Worm (Caenorhabditis elegans): ENCODE data around the gene ttr-18.
"Not testable (repeated sequence)": the region's sequence is repeated elsewhere in the genome, so short reads cannot be mapped to it uniquely, and the experiment has no call there.

The ttr-18 gene

DNA sequence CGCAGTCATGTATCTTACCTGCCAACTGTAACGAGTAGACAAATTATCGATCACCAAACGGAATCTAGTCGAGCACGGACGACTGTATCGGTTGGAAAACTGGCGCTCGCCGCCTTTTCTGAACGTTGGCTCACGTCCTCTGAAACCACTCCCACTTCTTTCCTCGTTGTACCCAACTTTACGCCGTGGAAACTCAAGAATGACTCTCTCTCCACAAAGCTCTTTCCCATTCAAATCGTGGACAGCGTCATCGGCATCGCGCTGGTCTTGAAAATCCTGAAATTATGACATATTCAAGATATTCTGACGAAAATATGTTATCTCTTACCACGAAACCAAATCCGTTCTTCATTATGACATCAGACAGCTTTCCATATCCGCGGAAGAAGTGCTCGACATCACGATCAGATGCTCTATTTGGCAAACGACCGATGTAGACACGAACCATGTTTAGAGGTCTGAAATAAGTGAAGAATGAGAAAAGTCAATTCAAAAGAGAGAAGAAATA, 34.0 kb downstream of the ttr-18 start, which contains the start of gene rsp-2:
rsp-2 (minus strand) TSS at position 458 of the 508 bp plus-strand sequence.
- no peak for TF ChIP-seq aly-1 (tag; optimal IDR thresholded peaks at IDR 0.05)
- TF ChIP-seq ama-1 (optimal IDR thresholded peaks at IDR 0.05): no peak
- TF ChIP-seq ceh-13 (GFP tag; optimal IDR thresholded peaks at IDR 0.05): no peak
- no peak for TF ChIP-seq hmbx-1 (tag; optimal IDR thresholded peaks at IDR 0.05)

ce11 chrII:11451738-11452137, 34.8 kb downstream of the ttr-18 start:
- TF ChIP-seq hmg-4 (GFP tag; optimal IDR thresholded peaks at IDR 0.05): no peak
- no peak for TF ChIP-seq hnd-1 (tag; optimal IDR thresholded peaks at IDR 0.05)

DNA sequence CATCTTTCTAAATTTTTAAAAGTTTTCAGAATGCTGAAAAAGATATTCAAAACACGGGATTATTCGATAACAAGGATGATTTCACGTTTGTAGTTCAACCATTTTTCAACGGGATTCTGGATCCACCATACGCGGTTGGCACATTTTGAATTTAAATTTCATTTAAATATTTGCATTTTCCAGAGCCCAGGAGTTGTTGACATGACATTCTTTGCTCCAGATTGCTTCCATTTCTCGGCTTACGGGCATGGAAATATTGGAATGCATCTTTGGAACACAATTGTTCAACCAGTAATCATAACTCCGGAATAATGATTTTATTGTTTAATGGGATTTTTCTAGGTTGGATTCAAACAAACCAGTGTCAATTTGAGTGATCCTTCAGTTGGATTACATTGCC, 35.7 kb downstream of the ttr-18 start:
- TF ChIP-seq hmbx-1 (tag; optimal IDR thresholded peaks at IDR 0.05) (no peak), ets-7 (tag; optimal IDR thresholded peaks at IDR 0.05) (no peak)

DNA sequence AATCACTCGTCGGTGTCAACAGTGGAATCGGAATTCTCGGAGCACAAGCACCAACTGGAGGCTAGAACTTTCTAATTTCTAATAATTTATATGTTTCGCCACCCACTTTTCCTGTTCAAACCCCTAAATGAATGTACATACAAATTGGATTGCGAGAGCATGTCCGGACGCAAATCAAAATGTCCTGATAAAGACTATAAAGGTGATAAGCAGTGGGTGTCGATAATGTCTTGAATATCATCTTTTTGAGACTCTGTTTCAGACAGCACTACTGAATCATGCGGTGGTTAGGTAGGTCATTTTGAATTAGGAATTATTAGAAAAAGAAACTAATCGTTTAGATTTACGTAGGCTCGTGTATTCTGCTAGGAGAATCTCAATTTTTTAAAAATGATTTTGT, 37.8 kb downstream of the ttr-18 start, which contains the start of gene W02B12.1:
W02B12.1 (plus strand) TSS at position 269 of the 400 bp plus-strand sequence.
- no peak for TF ChIP-seq ets-7 (tag; optimal IDR thresholded peaks at IDR 0.05)
- no peak for TF ChIP-seq hnd-1 (tag; optimal IDR thresholded peaks at IDR 0.05)
- no peak for TF ChIP-seq F13C5.2 (tag; optimal IDR thresholded peaks at IDR 0.05)
- no peak for TF ChIP-seq ceh-36 (tag; optimal IDR thresholded peaks at IDR 0.05)
- TF ChIP-seq pes-1 (GFP tag; IDR thresholded peaks at IDR 0.05): no peak
- TF ChIP-seq ceh-13 (GFP tag; optimal IDR thresholded peaks at IDR 0.05): no peak
- TF ChIP-seq sea-1 (GFP tag; conservative IDR thresholded peaks at IDR 0.05): no peak
- TF ChIP-seq tbx-11 (GFP tag; IDR thresholded peaks at IDR 0.05): no peak

DNA sequence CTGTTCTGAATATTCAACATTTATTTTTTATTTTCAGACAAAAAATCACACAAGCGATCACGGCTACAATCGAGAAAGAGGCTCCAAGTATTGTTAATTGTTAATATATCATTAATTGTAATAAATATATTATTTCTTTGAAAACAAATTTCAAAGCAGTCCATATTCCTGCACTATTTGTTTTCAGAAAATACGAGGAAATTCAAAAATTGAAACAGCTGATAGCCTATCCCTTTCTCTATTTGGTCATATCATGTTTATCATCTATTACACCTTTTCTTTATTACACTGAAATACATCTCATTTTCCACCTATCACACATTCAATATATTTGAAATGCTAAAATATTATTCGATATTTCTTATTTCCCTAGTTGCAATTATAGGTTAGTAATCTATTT, 41.6 kb downstream of the ttr-18 start, which contains the start of gene W02B12.13:
W02B12.13 (plus strand) TSS at position 301 of the 400 bp plus-strand sequence.
- TF ChIP-seq ama-1 (optimal IDR thresholded peaks at IDR 0.05) (no peak), tra-4 (tag; optimal IDR thresholded peaks at IDR 0.05) (no peak), ets-7 (tag; optimal IDR thresholded peaks at IDR 0.05) (no peak), hmg-4 (GFP tag; optimal IDR thresholded peaks at IDR 0.05) (no peak), ceh-13 (GFP tag; optimal IDR thresholded peaks at IDR 0.05) (no peak), sea-1 (GFP tag; conservative IDR thresholded peaks at IDR 0.05) (no peak), hmbx-1 (tag; optimal IDR thresholded peaks at IDR 0.05) (no peak), F13C5.2 (tag; optimal IDR thresholded peaks at IDR 0.05) (no peak), tbx-11 (GFP tag; IDR thresholded peaks at IDR 0.05) (no peak), ceh-36 (tag; optimal IDR thresholded peaks at IDR 0.05) (no peak), aly-1 (tag; optimal IDR thresholded peaks at IDR 0.05) (no peak), B0310.2 (tag; optimal IDR thresholded peaks at IDR 0.05) (no peak)

ce11 chrII:11443862-11444261, 42.7 kb downstream of the ttr-18 start, which contains the start of gene adbp-1:
Gene adbp-1 (plus strand): TSS chrII:11444162.
- TF ChIP-seq tbx-37 (GFP tag; conservative IDR thresholded peaks at IDR 0.05) (no peak), ceh-13 (GFP tag; optimal IDR thresholded peaks at IDR 0.05) (no peak), hmbx-1 (tag; optimal IDR thresholded peaks at IDR 0.05) (no peak), tbx-11 (GFP tag; IDR thresholded peaks at IDR 0.05) (no peak), ama-1 (optimal IDR thresholded peaks at IDR 0.05) (no peak)

DNA sequence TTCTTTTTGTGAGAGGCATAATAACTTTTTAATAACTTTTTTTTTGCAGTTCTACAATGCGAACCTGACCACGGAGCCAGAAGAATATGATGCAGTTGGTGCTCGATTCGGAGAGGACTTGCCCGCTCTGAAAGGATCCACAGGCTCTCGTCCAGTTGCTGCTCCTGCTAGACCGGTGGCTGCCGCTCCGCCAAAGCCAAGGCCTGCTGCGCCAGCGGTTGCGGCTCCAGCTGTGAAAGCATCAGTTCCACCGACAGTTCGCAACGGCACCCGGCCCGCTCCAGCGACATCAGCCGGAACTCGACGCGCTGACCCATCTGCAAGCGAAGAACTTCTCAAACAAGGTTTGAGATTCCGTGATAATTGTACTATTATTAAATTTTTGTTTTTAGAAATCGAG, 43.4 kb downstream of the ttr-18 start:
- TF ChIP-seq tra-4 (tag; optimal IDR thresholded peaks at IDR 0.05): no peak
- TF ChIP-seq scrt-1 (GFP tag; IDR thresholded peaks at IDR 0.05): no peak
- no peak for TF ChIP-seq ceh-36 (tag; optimal IDR thresholded peaks at IDR 0.05)
- no peak for TF ChIP-seq tbx-37 (GFP tag; conservative IDR thresholded peaks at IDR 0.05)
- no peak for TF ChIP-seq ets-7 (tag; optimal IDR thresholded peaks at IDR 0.05)
- TF ChIP-seq hmg-4 (GFP tag; optimal IDR thresholded peaks at IDR 0.05): no peak
- no peak for TF ChIP-seq flt-1 (GFP tag; IDR thresholded peaks at IDR 0.05)
- no peak for TF ChIP-seq ama-1 (optimal IDR thresholded peaks at IDR 0.05)
- TF ChIP-seq hmbx-1 (tag; optimal IDR thresholded peaks at IDR 0.05): no peak
- TF ChIP-seq hnd-1 (tag; optimal IDR thresholded peaks at IDR 0.05): no peak
- no peak for TF ChIP-seq B0310.2 (tag; optimal IDR thresholded peaks at IDR 0.05)
- TF ChIP-seq pes-1 (GFP tag; IDR thresholded peaks at IDR 0.05): no peak
- TF ChIP-seq ceh-13 (GFP tag; optimal IDR thresholded peaks at IDR 0.05): no peak
- TF ChIP-seq tbx-11 (GFP tag; IDR thresholded peaks at IDR 0.05): no peak
- no peak for TF ChIP-seq sea-1 (GFP tag; conservative IDR thresholded peaks at IDR 0.05)
- TF ChIP-seq aly-1 (tag; optimal IDR thresholded peaks at IDR 0.05): no peak
- no peak for TF ChIP-seq F13C5.2 (tag; optimal IDR thresholded peaks at IDR 0.05)

DNA sequence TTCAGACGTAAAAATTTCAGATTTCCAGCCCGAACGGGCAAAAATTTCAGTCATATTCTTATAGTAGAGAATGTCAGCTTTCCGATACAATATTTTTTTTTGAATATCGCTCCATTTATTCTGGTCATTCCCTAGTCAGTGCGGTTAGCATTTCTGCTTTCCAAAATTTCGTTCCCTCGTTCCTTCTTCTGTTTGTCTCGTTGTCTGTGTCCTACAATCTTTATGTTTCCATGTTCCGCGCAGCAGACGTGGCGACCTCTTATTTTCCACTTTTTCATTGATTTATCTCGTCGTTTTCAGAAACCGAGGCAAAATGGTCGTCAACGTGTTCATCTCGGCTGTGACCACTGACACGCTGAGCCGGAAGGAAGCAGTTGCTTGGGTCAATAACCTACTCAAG, 44.1 kb downstream of the ttr-18 start, which contains the start of gene ebp-2:
ebp-2 (plus strand) TSS at position 301 of the 400 bp plus-strand sequence.
- TF ChIP-seq pes-1 (GFP tag; IDR thresholded peaks at IDR 0.05); tra-4 (tag; optimal IDR thresholded peaks at IDR 0.05); hnd-1 (tag; optimal IDR thresholded peaks at IDR 0.05): not testable (repeated sequence)

- TF ChIP-seq sea-1 (GFP tag; conservative IDR thresholded peaks at IDR 0.05) (no peak), hmg-4 (GFP tag; optimal IDR thresholded peaks at IDR 0.05) (peak; percentile 21)
Observed at ce11 chrII:11440265-11440664, 46.3 kb downstream of the ttr-18 start, which contains the start of gene VW02B12L.2. Gene VW02B12L.2 (minus strand): TSS chrII:11440329.
